Fruit fly (Drosophila melanogaster): ENCODE measurements around the gene MFS3.

MFS3 gene

DNA sequence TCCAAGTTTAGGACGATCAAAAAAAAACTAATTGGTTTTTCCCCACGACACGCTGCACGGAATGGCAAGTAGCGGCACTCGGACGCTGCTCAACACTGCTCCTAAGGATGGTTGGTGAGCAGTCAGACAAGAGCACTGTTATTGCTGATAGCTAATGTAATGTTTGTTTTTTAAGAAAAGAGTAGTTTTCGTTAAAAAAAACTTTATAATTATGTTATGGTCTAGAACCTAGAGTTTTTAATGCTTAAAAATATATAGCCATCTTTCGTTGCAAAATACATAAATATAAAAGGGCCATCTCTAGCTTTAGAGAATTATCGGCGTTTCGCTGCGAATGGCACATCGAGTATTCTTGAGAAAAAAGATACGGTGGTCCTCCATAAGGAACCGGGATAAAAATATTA is 29.7 kb downstream of the MFS3 start, which contains the start of the genes Charon and CG4887 (continued):
- peak; percentile 61 for TF ChIP-seq CG3995 (GFP tag; optimal IDR thresholded peaks at IDR 0.05)
- TF ChIP-seq stwl (tag; optimal IDR thresholded peaks at IDR 0.05), result peak; percentile 77
- no peak for TF ChIP-seq zen2 (GFP tag; IDR thresholded peaks at IDR 0.05; ENCODE audit: partially characterized antibody)
- TF ChIP-seq pho (GFP tag; optimal IDR thresholded peaks at IDR 0.05), result peak; percentile 89
- TF ChIP-seq CkIIα-i1 (GFP tag; IDR thresholded peaks at IDR 0.05), result no peak
- peak; percentile 16 for TF ChIP-seq CG6654 (GFP tag; optimal IDR thresholded peaks at IDR 0.05)
- peak; percentile 79 for TF ChIP-seq CG11247 (GFP tag; IDR thresholded peaks at IDR 0.05)
- peak; percentile 57 for TF ChIP-seq CG30431 (GFP tag; optimal IDR thresholded peaks at IDR 0.05)
- peak; percentile 79 for TF ChIP-seq NC2β (GFP tag; optimal IDR thresholded peaks at IDR 0.05)
- peak; percentile 67 for TF ChIP-seq CG9437 (GFP tag; optimal IDR thresholded peaks at IDR 0.05)
- peak; percentile 59 for TF ChIP-seq NC2α (GFP tag; optimal IDR thresholded peaks at IDR 0.05)
- TF ChIP-seq CG11085 (GFP tag; IDR thresholded peaks at IDR 0.05), result peak; percentile 74
- TF ChIP-seq CG2678 (tag; optimal IDR thresholded peaks at IDR 0.05), result no peak
- peak; percentile 69; the same call in 2 of the 3 replicates for TF ChIP-seq CG6175 (GFP tag; IDR thresholded peaks at IDR 0.05)
- TF ChIP-seq Awh (GFP tag; IDR thresholded peaks at IDR 0.05), result 0 out of 2 replicates have a peak, but pooled peaks have one; percentile 19
- TF ChIP-seq salm (tag; optimal IDR thresholded peaks at IDR 0.05), result peak; percentile 49
- peak; percentile 54 for TF ChIP-seq kah (GFP tag; optimal IDR thresholded peaks at IDR 0.05)
- peak; percentile 71 for TF ChIP-seq CG12299 (tag; optimal IDR thresholded peaks at IDR 0.05)
- TF ChIP-seq ERR (GFP tag; optimal IDR thresholded peaks at IDR 0.05), result peak; percentile 67
- no peak for TF ChIP-seq CG1603 (tag; optimal IDR thresholded peaks at IDR 0.05)
- TF ChIP-seq twi (tag; optimal IDR thresholded peaks at IDR 0.05), result peak; percentile 70
- TF ChIP-seq CG10321 (GFP tag; IDR thresholded peaks at IDR 0.05), result no peak
- no peak for TF ChIP-seq CG6254 (GFP tag; optimal IDR thresholded peaks at IDR 0.05)
- peak; percentile 66 for TF ChIP-seq CG6683 (GFP tag; optimal IDR thresholded peaks at IDR 0.05)
- no peak for TF ChIP-seq dan (GFP tag; IDR thresholded peaks at IDR 0.05)
- TF ChIP-seq wek (GFP tag; optimal IDR thresholded peaks at IDR 0.05), result no peak
- TF ChIP-seq h (optimal IDR thresholded peaks at IDR 0.05), result no peak
- TF ChIP-seq nerfin-1 (tag; optimal IDR thresholded peaks at IDR 0.05), result peak; percentile 76
- peak; percentile 85 for TF ChIP-seq CG8944 (GFP tag; optimal IDR thresholded peaks at IDR 0.05)
- TF ChIP-seq caup (GFP tag; optimal IDR thresholded peaks at IDR 0.05; ENCODE audit: severe bottlenecking), result peak; percentile 73
- peak; percentile 88 for TF ChIP-seq CG9215 (GFP tag; IDR thresholded peaks at IDR 0.05)
- peak; percentile 70; the same call in 2 of the 3 replicates for TF ChIP-seq CG11093 (GFP tag; IDR thresholded peaks at IDR 0.05)
- no peak for TF ChIP-seq sr (GFP tag; IDR thresholded peaks at IDR 0.05)
- peak; percentile 92 for TF ChIP-seq CG30403 (GFP tag; optimal IDR thresholded peaks at IDR 0.05)
- TF ChIP-seq nom (GFP tag; optimal IDR thresholded peaks at IDR 0.05), result peak; percentile 52
- TF ChIP-seq Atf3 (GFP tag; optimal IDR thresholded peaks at IDR 0.05), result peak; percentile 76
- peak; percentile 71 for TF ChIP-seq HmgD (GFP tag; optimal IDR thresholded peaks at IDR 0.05)
- TF ChIP-seq CG13123 (GFP tag; optimal IDR thresholded peaks at IDR 0.05), result peak; percentile 70
- peak; percentile 68 for TF ChIP-seq CG2889 (GFP tag; IDR thresholded peaks at IDR 0.05)
- TF ChIP-seq tll (GFP tag; optimal IDR thresholded peaks at IDR 0.05), result peak in 1 of 2 experiments; percentile 4
- TF ChIP-seq jumu (GFP tag; optimal IDR thresholded peaks at IDR 0.05), result peak; percentile 89
- TF ChIP-seq bsh (GFP tag; optimal IDR thresholded peaks at IDR 0.05), result peak in 1 of 2 experiments; percentile 79
- TF ChIP-seq zfh1 (GFP tag; IDR thresholded peaks at IDR 0.05), result peak; percentile 77
- TF ChIP-seq cato (GFP tag; optimal IDR thresholded peaks at IDR 0.05; ENCODE audit: borderline replicate concordance), result peak; percentile 79
- TF ChIP-seq Sin3A (optimal IDR thresholded peaks at IDR 0.05), result peak; percentile 89
- peak; percentile 68 for TF ChIP-seq ro (GFP tag; IDR thresholded peaks at IDR 0.05)
- TF ChIP-seq Elba2 (GFP tag; optimal IDR thresholded peaks at IDR 0.05), result peak; percentile 87
- TF ChIP-seq zen (tag; optimal IDR thresholded peaks at IDR 0.05), result peak; percentile 68
- no peak for TF ChIP-seq CG17612 (GFP tag; IDR thresholded peaks at IDR 0.05)
- TF ChIP-seq chn (GFP tag; optimal IDR thresholded peaks at IDR 0.05), result peak; percentile 85
- peak; percentile 81 for TF ChIP-seq az2 (GFP tag; optimal IDR thresholded peaks at IDR 0.05)
